Fruit fly (Drosophila melanogaster) whole organism, larva: ENCODE results near the gene CG2663.

Experiments used
- noc ChIP-seq: fragments of 200-800 bp; sonication (Bioruptor generic); optimal IDR thresholded peaks from 3 replicates; lab custom pipeline; 2019; ENCODE audit warnings: missing biosample characterization, mild to moderate bottlenecking, missing genetic modification characterization, moderate library complexity

The CG2663 gene

DNA sequence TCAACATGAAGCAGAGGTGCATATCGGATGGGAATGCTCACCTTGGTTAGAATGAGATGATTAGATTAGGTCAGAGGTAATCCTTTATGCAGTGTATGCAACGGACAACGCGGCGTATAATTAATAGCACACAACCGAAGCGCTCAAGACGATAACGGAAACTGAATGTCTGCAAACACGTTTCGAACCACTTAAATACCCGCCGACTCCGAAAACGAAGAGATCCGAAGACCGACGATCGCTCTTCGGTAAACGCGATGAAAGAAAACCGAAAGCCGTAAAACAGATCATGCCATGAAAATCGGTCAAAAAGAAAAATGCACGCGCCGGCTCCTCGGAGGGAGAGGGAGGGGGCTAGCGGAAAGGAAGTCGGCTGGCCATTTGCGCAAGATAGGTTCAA, at the start of gene CG2663:
TSS of gene CG2663 (minus strand) at position 173 of the 400 bp plus-strand sequence.
- no peak for TF ChIP-seq noc (tag; lab: Kevin White, UChicago)

DNA sequence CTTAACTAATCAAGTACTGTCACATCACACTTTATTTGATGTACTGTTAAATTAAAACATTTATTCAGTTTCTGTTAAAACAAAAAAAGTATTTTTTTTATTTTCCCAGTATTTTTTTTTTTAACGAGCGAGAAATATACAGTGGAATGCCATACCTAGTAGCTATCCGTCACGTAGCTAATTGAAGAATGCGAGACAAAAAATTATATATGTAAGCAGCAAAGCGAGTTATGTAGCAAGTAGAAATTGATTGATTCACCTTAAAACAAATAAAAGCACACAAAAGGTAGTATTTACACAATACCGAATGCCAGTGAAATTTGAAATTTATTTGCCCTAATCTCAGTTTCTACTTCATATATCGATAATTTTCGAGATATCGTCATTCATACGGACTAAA, 34.8 kb upstream of the CG2663 start:
- no peak for TF ChIP-seq noc (tag; lab: Kevin White, UChicago)

DNA sequence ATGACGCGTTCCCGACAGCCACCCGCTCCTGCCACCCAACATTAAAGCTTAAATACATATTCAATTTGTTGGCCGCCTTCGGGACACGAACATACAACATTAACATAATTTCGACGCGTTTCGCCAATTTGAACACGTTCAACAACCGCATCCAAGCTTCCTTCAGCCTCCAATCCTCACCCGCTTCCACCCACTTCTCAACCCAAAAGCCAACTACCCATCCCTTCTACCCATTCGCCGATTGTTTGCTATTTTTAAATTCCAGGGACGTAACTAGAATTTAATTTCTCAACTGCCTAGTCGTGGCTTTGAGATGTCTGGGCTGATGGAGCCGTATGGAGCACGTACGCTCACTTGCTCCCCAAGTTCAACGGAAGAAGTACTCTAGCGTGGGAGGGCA, 25.9 kb upstream of the CG2663 start:
- no peak for TF ChIP-seq noc (tag; lab: Kevin White, UChicago)

DNA sequence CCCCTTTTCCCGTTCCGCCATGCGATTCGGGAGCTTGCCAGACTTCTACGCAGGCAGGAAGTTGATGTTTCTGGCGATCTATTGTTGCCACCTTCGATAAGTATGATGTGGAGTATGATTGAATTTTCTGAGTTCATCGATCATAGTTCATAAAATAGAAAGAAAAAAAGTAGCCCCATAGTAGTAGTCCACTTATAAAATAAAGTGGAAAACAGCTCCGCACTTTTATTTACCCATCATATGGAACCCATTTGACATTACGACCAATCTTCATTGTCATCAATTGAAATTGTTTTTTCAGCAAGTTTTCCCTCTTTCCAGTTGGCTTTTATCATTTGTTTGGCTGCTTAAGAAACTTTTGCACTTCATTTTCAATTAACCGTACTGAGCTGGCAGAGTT, 23.2 kb upstream of the CG2663 start, which contains the start of gene CG12147:
TSS of gene CG12147 (minus strand) at position 101 of the 400 bp plus-strand sequence.
- TF ChIP-seq noc (tag; lab: Kevin White, UChicago), result no peak

DNA sequence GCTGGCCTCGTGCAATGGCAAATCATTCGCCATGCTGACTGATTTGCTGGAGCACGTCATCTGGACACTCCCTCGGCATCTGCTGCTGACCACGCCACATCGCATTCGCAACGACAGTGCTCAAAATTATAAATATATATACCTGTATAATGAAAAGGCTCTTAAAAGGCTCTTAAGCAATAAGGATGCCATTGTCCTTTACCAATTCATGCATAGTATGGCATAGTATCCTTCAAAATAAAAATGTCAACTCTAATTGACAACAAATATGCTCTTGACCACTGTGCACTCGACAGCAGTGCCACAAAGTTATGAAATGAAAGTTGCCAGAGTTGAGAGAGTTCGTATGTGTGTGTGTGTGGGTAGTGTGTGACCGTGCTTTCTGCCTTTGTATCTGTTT, 18.2 kb upstream of the CG2663 start:
- no peak for TF ChIP-seq noc (tag; lab: Kevin White, UChicago)

DNA sequence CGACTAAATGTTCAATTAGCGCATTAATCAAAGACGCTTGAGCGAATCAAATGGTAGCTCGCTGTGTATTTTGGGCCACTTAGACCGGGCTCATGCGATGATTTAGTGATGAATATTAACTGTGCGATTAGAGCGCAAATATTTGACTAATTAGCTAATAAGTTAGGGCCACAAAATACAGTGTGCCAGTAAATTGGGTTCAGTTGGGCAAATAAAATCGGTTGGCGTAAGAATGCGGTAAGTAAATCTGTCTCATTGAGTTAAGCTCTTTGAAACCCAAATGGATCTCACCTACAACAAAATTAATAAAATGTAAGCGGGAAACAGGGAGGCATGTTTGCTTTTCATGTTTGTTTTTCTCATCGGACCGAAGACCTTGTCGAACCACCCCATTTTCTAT, 16.5 kb upstream of the CG2663 start:
- no peak for TF ChIP-seq noc (tag; lab: Kevin White, UChicago)

DNA sequence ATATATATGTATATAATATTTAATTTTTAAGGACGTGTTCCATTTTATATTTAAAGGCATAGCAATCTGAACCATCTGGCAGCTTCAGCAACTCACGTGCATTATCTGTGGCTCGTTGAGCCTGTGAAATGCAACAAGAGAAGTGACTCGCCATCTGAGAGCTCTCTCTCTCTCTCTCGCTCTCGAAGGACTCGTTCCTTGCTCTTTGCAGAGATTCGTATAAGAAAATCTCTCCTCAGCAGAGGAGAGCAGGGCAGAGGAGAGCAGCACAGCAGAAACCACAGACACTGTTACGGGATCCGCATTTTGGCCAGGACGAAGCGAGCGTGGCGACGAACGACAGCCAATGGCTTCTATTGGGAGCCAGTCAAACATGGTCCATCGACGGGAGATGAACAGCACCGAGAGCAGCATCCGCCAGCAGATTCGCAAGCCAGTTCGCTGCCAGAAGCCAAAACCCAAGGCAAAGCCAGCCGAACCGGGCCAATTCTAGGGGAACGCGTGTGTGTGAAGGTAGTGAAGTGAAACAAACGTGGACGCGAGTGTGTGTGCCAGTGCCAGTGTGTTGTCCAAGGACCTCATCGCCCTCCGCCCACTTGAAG, 10.3 kb upstream of the CG2663 start, which contains the start of gene CG14669:
TSS of gene CG14669 (plus strand) at position 381 of the 602 bp plus-strand sequence.
- TF ChIP-seq noc (tag; lab: Kevin White, UChicago), result no peak

DNA sequence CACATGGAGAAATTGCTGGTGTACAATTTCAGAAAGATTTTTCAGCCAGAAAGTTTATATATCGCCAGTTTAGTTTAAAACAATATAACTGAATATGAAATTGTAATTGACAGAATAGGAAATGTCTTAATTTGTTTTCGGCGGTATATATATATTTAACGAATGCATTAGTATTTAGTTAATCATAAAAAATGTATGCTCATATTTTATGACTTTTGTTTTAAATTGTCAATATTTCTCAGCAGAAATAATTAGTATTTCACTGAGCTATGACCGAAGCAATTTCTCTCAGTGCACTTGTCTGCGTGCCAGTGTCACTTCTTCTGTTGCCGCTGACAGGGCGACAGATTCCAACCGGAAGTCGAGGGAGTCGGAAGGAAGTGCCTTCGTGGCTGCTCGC, 9.1 kb upstream of the CG2663 start:
- no peak for TF ChIP-seq noc (tag; lab: Kevin White, UChicago)

DNA sequence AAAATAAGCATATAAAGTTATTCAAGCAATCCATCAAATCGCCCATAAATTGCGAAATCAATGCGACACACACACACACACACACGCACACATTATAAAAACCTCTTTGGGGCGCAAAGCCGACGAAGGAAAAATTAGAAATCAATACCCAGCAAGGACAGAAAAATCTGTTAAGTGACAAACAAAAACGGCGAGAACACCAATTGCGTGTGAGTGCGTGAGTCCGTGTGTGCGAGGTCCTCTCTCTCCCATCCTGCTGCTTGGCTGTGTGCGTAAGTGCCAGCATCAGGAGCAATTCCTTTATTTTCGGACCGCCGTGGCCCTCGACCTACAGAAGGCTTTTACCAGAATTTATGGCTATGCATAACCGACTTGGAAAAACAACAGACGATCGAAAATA, 8.4 kb upstream of the CG2663 start, which contains the start of gene Orco:
TSS of gene Orco (minus strand) at position 101 of the 400 bp plus-strand sequence.
- no peak for TF ChIP-seq noc (tag; lab: Kevin White, UChicago)

DNA sequence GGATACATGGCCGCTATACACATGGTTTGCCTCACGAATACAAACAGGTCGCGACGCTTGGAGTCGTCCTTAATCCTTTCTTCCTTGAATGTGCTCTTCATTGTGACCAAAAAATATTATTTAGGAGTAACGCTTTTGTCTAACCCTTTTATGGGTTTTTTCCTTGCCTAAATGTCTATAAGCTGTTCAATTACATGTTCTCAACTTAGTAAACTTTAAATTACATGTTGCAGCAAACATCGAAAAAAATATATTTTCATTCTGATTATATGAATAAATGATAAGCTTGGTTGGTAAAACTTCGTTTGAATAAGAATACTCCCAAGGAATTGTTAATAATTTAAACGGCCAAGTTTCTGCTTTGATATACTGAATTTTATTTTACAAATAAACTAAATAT, 4.8 kb downstream of the CG2663 start, which contains the start of gene Or83a:
TSS of gene Or83a (minus strand) at position 101 of the 400 bp plus-strand sequence.
- no peak for TF ChIP-seq noc (tag; lab: Kevin White, UChicago)

DNA sequence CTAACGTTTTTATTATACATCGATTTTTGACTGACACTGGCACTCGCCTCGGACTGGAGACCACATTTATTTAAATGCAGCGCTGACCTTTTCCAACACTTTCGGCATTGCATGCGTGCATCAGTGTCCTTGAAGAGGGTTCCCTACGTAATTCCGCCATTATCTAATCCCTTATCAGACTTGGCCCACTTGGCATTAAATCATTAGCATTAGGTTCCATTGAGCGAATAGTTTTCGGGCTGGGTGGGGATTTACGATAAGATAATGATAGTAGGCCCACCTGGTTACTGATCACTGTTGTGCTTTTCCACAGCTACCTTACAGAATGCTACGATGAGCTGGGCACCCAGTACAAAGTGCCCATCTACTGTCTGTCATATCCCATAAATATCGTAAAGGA, 8.7 kb downstream of the CG2663 start:
- TF ChIP-seq noc (tag; lab: Kevin White, UChicago), result no peak

DNA sequence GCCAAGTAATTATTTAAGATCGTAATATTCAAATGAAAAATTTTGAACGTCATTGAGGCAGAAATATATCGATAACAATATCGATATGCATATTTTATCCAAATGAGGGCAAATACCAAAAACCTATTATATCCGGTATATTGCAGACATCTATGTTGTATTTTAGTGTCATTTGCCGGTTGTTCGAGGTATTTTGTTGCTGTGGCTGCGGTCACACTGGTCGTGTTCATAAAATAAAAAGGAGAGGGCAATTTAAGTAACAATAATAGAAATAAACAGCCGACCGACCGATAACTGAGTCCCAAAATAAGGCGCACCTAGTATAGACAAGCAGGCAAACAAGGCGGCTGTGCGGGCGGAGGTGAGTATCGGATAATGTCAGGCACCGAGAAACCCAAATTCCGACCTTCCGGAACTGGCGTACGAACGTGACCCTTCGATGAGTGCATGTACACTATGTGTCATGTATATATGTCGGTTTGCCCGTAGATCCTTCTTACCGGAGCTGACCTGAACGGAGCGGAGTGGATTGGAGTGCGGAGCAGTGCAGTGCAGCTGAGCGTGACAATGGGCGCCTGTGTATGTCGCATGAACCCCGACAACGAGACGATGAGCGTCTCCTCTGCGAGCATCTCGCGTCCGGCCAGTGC, 10.1 kb downstream of the CG2663 start, which contains the start of gene CG1172:
TSS of gene CG1172 (plus strand) at position 181 of the 650 bp plus-strand sequence.
- no peak for TF ChIP-seq noc (tag; lab: Kevin White, UChicago)

DNA sequence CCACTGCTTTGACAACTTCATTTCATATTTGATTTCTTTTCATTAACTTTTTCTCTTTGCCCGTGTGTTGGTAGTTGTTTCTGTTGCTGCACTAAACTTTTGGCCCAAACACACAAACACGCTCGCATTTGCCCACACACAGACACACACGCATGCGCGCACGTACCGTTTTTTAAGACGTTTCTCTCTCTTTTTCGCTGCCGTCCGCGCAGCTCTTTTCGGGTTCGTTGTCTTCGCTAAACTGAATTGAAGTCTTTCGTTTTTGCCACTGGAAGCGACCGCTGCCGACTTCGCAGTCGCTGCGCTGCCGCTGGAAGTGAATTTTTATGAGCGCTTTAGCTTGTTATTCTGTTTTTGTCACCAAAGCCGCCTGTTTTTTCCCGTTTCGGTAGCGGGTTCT, 11.3 kb downstream of the CG2663 start, which contains the start of gene kkv:
TSS of gene kkv (minus strand) at position 246 of the 400 bp plus-strand sequence.
- TF ChIP-seq noc (tag; lab: Kevin White, UChicago), result no peak

DNA sequence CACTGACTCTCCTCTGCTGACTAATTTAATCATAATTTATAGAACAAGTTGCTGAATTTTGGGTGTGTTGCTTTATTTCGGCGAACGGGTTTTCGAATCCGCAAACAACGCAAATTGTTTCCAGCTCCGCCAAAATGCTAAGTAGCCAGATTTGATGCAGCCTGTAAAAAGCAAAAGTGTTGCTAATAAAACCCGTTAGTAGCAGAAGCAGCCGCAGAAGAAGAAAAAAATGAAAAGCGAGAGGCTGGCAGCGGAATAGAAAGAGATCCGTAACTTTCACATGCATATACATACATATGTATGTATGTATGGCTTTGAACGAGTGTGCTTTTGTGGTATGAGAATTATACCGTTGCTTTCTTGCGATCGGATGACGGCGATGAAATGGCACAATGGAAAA, 11.9 kb downstream of the CG2663 start:
- no peak for TF ChIP-seq noc (tag; lab: Kevin White, UChicago)

DNA sequence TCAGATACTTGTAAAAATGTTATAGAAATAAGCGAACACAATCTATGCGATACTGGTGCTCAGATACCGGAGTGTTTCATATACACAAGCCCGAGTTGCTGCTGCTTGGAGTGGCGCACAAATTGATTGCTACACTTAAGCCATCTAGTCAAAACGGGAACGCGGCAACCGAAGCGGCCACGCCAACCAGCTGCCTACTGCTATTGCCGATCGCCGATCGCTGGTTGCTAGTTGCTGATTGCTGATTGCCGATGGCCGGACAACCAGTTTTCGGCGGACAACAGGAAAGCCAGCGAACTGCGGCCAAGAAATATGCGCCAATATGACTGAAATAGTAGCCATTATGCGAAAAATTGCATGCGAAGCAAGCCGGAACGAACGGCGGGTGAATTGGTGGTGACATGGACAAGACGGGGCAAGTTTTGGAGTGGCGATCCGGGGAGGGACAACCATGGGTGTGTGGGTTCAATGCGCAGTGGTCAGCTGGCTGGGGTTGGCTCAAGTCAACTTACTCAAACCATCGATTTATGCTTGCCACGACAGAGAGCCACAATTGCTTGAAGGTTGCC, 13.8 kb downstream of the CG2663 start:
- TF ChIP-seq noc (tag; lab: Kevin White, UChicago), result no peak

DNA sequence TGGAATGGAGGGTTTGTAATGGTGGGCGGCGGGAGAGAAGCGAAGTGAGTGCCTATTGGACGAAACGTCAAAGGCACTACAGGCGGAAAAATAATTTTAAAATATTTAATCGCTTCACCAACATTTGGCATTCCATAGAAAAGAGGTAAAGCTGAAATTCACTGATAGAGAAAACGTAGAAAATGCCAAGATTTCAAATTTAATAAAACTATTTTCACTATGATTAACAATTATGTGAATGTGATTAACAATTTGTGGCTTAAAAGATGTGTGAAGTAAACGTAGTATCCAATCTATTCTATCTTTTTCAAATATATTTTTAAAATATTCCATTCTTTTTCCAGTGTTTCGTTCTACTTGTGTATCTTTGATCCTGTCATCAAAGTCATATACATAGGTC, 14.5 kb downstream of the CG2663 start:
- TF ChIP-seq noc (tag; lab: Kevin White, UChicago), result no peak
